Fruit fly (Drosophila melanogaster) whole organism, wandering third instar larva: ENCODE results near the gene CG14440.
A peak's percentile ranks its signal among the peaks of the same experiment; 100 is the strongest.

Experiments used
- Abd-B ChIP-seq: fragments of >200 bp; optimal IDR thresholded peaks from 2 replicates; lab custom pipeline; 2017; ENCODE audit warnings: missing biosample characterization, missing genetic modification characterization
- CG32264 ChIP-seq: fragments of 200-800 bp; sonication (Bioruptor generic); optimal IDR thresholded peaks from 2 replicates; lab custom pipeline; 2016; ENCODE audit warnings: missing biosample characterization, missing genetic modification characterization
- CG9705 ChIP-seq: fragments of 200-800 bp; sonication (Bioruptor generic); optimal IDR thresholded peaks from 2 replicates; lab custom pipeline; 2018; ENCODE audit warnings: missing biosample characterization, mild to moderate bottlenecking, missing genetic modification characterization
- CrebA ChIP-seq: fragments of 200-800 bp; sonication (Bioruptor generic); optimal IDR thresholded peaks from 2 replicates; lab custom pipeline; 2016; ENCODE audit warnings: missing biosample characterization, mild to moderate bottlenecking, missing genetic modification characterization, borderline replicate concordance
- Dfd ChIP-seq: fragments of >200 bp; optimal IDR thresholded peaks from 2 replicates; lab custom pipeline; 2017; ENCODE audit warnings: missing biosample characterization, missing genetic modification characterization
- Dif ChIP-seq: fragments of 200-275, 200-300 bp; sonication (Bioruptor generic); optimal IDR thresholded peaks from 2 replicates; lab custom pipeline; 2018; ENCODE audit warnings: missing biosample characterization, missing genetic modification characterization; ENCODE audit not compliant: partially characterized antibody
- GATAd ChIP-seq: sonication (Bioruptor generic); optimal IDR thresholded peaks from 2 replicates; lab custom pipeline; 2016; ENCODE audit warnings: missing biosample characterization, missing genetic modification characterization
- HLH106 ChIP-seq: fragments of 200-800 bp; optimal IDR thresholded peaks from 3 replicates; lab custom pipeline; 2019; ENCODE audit warnings: missing biosample characterization, mild to moderate bottlenecking, missing genetic modification characterization, moderate library complexity
- Hnf4 ChIP-seq: fragments of 200-800 bp; sonication (Bioruptor generic); optimal IDR thresholded peaks from 2 replicates; lab custom pipeline; 2016; ENCODE audit warnings: missing biosample characterization, mild to moderate bottlenecking, missing genetic modification characterization
- Hr78 ChIP-seq: fragments of >200 bp; optimal IDR thresholded peaks from 2 replicates; lab custom pipeline; 2017; ENCODE audit warnings: missing biosample characterization, missing genetic modification characterization
- Hr83 ChIP-seq: fragments of 200-300 bp; sonication (Bioruptor generic); optimal IDR thresholded peaks from 2 replicates; lab custom pipeline; 2016; ENCODE audit warnings: missing biosample characterization, mild to moderate bottlenecking, missing genetic modification characterization, moderate library complexity; ENCODE audit not compliant: poor library complexity, severe bottlenecking
- Jra ChIP-seq: sonication (Bioruptor generic); optimal IDR thresholded peaks from 2 replicates; lab custom pipeline; 2016; ENCODE audit warnings: missing biosample characterization, missing genetic modification characterization
- Mio ChIP-seq: sonication (Bioruptor generic); optimal IDR thresholded peaks from 2 replicates; lab custom pipeline; 2016; ENCODE audit warnings: missing biosample characterization, missing genetic modification characterization
- Myc ChIP-seq: fragments of >200 bp; optimal IDR thresholded peaks from 2 replicates; lab custom pipeline; 2017
- N ChIP-seq: fragments of >200 bp; optimal IDR thresholded peaks from 2 replicates; lab custom pipeline; 2018; ENCODE audit warnings: missing biosample characterization, missing external identifiers, missing genetic modification characterization
- OdsH ChIP-seq: fragments of 200-800 bp; sonication (Bioruptor generic); optimal IDR thresholded peaks from 2 replicates; lab custom pipeline; 2016; ENCODE audit warnings: missing biosample characterization, mild to moderate bottlenecking, missing genetic modification characterization
- Rel ChIP-seq, 2 experiments: fragments of 200-800 bp; sonication (Bioruptor generic) in 1 of 2; optimal IDR thresholded peaks; 2 replicates in 1 of 2; 3 replicates in 1 of 2; lab custom pipeline; 2016 to 2019; ENCODE audit warnings: mild to moderate bottlenecking in 2 of 2, missing biosample characterization in 2 of 2, missing genetic modification characterization in 2 of 2, moderate library complexity in 1 of 2
- Sp1 ChIP-seq: fragments of 200-800 bp; sonication (Bioruptor generic); optimal IDR thresholded peaks from 3 replicates; lab custom pipeline; 2019; ENCODE audit warnings: missing biosample characterization, mild to moderate bottlenecking, missing genetic modification characterization, moderate library complexity
- Vsx2 ChIP-seq: fragments of 200-300, 225-300 bp; sonication (Bioruptor generic); optimal IDR thresholded peaks from 2 replicates; lab custom pipeline; 2018; ENCODE audit warnings: missing biosample characterization, missing genetic modification characterization; ENCODE audit not compliant: partially characterized antibody
- br ChIP-seq: fragments of 200-800 bp; sonication (Bioruptor generic); optimal IDR thresholded peaks from 2 replicates; lab custom pipeline; 2016; ENCODE audit warnings: missing biosample characterization, missing genetic modification characterization
- brk ChIP-seq: fragments of 200-800 bp; sonication (Bioruptor generic); optimal IDR thresholded peaks from 2 replicates; lab custom pipeline; 2016; ENCODE audit warnings: missing biosample characterization, mild to moderate bottlenecking, missing genetic modification characterization
- dl ChIP-seq, 2 experiments: fragments of 175-275, 200-275 bp in 1 of 2; fragments of 200-275 bp in 1 of 2; sonication (Bioruptor generic); optimal IDR thresholded peaks; lab custom pipeline; 2018; ENCODE audit warnings: mild to moderate bottlenecking in 2 of 2, missing biosample characterization in 2 of 2, missing genetic modification characterization in 2 of 2, moderate library complexity in 2 of 2; ENCODE audit not compliant: partially characterized antibody in 2 of 2, insufficient read depth in 1 of 2
- dmrt93B ChIP-seq: fragments of 200-800 bp; sonication (Bioruptor generic); optimal IDR thresholded peaks from 2 replicates; lab custom pipeline; 2018; ENCODE audit warnings: missing biosample characterization, mild to moderate bottlenecking, missing genetic modification characterization
- dsf ChIP-seq: sonication (Bioruptor generic); optimal IDR thresholded peaks from 2 replicates; lab custom pipeline; 2016; ENCODE audit warnings: missing biosample characterization, missing genetic modification characterization, borderline replicate concordance
- ey ChIP-seq: fragments of 200-800 bp; sonication (Bioruptor generic); optimal IDR thresholded peaks from 2 replicates; lab custom pipeline; 2016; ENCODE audit warnings: missing biosample characterization, missing genetic modification characterization
- foxo ChIP-seq, 2 experiments: fragments of 200-800 bp; sonication (Bioruptor generic); optimal IDR thresholded peaks; 2 replicates in 1 of 2; 3 replicates in 1 of 2; lab custom pipeline; 2016 to 2017; ENCODE audit warnings: missing biosample characterization in 2 of 2, missing genetic modification characterization in 2 of 2
- fru ChIP-seq: fragments of 200-800 bp; sonication (Bioruptor generic); optimal IDR thresholded peaks from 3 replicates; lab custom pipeline; 2016; ENCODE audit warnings: missing biosample characterization, mild to moderate bottlenecking, missing genetic modification characterization
- h ChIP-seq: fragments of 200-800 bp; sonication (Bioruptor generic); optimal IDR thresholded peaks from 3 replicates; lab custom pipeline; 2016; ENCODE audit warnings: missing biosample characterization, mild to moderate bottlenecking, missing genetic modification characterization
- jim ChIP-seq: fragments of 175-275, 200-325 bp; sonication (Bioruptor generic); optimal IDR thresholded peaks from 2 replicates; lab custom pipeline; 2016; ENCODE audit warnings: missing biosample characterization, mild to moderate bottlenecking, missing genetic modification characterization
- lola ChIP-seq: fragments of >200 bp; optimal IDR thresholded peaks from 2 replicates; lab custom pipeline; 2017; ENCODE audit warnings: missing biosample characterization, missing genetic modification characterization
- pan ChIP-seq: fragments of >200 bp; optimal IDR thresholded peaks from 2 replicates; lab custom pipeline; 2017
- psq ChIP-seq: fragments of 200-800 bp; sonication (Bioruptor generic); optimal IDR thresholded peaks from 3 replicates; lab custom pipeline; 2017; ENCODE audit warnings: missing biosample characterization, mild to moderate bottlenecking, missing genetic modification characterization, moderate library complexity
- rgr ChIP-seq: fragments of 200-800 bp; sonication (Bioruptor generic); optimal IDR thresholded peaks from 3 replicates; lab custom pipeline; 2016; ENCODE audit warnings: missing biosample characterization, mild to moderate bottlenecking, missing genetic modification characterization
- sage ChIP-seq: fragments of 200-800 bp; sonication (Bioruptor generic); optimal IDR thresholded peaks from 2 replicates; lab custom pipeline; 2016; ENCODE audit warnings: missing biosample characterization, mild to moderate bottlenecking, missing genetic modification characterization
- sv ChIP-seq: fragments of 200-800 bp; sonication (Bioruptor generic); optimal IDR thresholded peaks from 3 replicates; lab custom pipeline; 2016; ENCODE audit warnings: missing biosample characterization, missing genetic modification characterization
- tai ChIP-seq: sonication (Bioruptor generic); optimal IDR thresholded peaks from 2 replicates; lab custom pipeline; 2016; ENCODE audit warnings: missing biosample characterization, missing genetic modification characterization
- usp ChIP-seq: fragments of >200 bp; optimal IDR thresholded peaks from 2 replicates; lab custom pipeline; 2017; ENCODE audit warnings: missing biosample characterization, missing genetic modification characterization
- woc ChIP-seq: sonication (Bioruptor generic); optimal IDR thresholded peaks from 2 replicates; lab custom pipeline; 2016; ENCODE audit warnings: missing biosample characterization, mild to moderate bottlenecking, missing genetic modification characterization

CG14440 gene

DNA sequence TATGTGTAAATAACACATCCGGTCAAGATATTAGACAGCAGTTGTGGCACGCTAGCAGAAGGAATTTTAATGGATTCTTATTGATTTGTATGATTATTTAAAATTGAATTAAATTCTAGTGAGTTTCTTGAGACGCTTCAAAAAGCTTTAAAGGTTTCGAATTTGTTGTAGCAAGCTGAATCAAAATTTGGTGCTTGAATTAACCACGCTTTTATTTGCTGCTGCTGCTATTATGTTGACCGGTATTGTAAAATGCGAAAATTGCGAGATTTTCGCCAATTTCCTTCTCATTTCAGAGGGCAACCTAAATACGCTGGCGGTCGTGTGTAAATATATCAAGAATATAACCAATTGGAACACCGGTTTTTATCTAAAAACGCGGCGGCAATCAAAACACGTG, 44.8 kb upstream of the CG14440 start:
- TF ChIP-seq tai (no peak), HLH106 (tag; lab: Kevin White, UChicago) (no peak), ey (GFP tag; lab: Kevin White, UChicago) (peak; percentile 17), foxo (GFP tag; optimal IDR thresholded peaks at IDR 0.05; lab: Kevin White, UChicago) (peak in 1 of 2 experiments; percentile 3)

DNA sequence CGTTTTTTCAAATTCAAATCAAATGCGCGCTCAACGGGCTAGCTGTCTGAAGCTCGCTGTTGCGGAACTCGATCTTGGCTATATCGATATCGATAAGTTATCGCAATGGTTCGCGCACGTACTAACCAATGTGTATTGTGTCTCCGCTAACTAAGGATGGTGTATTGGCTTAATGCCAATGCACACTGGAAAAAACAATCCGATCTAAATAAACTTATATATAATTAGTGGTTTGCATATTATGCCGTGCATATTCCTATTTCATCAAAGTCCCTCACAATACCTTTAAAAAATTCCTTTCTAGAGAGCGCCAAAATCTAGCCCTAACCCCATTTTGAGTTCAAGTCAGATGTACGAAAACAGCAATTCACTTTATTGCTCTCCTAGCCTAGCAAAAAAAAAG, 42.8 kb upstream of the CG14440 start:
- TF ChIP-seq tai (no peak), dmrt93B (no peak), br (peak; percentile 4), psq (GFP tag; lab: Kevin White, UChicago) (no peak), sage (GFP tag; lab: Kevin White, UChicago) (no peak), Myc (lab: Kevin White, UChicago) (peak; percentile 16), N (no peak), sv (peak; percentile 39), ey (GFP tag; lab: Kevin White, UChicago) (no peak), foxo (GFP tag; optimal IDR thresholded peaks at IDR 0.05; lab: Kevin White, UChicago) (peak in 1 of 2 experiments; percentile 50), usp (GFP tag; lab: Kevin White, UChicago) (no peak), brk (GFP tag; lab: Kevin White, UChicago) (peak; percentile 64), Vsx2 (no peak), Mio (GFP tag; lab: Kevin White, UChicago) (no peak), CG32264 (GFP tag; lab: Kevin White, UChicago) (no peak), CG9705 (GFP tag; lab: Kevin White, UChicago) (no peak), lola (GFP tag; lab: Kevin White, UChicago) (no peak), Hnf4 (GFP tag; lab: Kevin White, UChicago) (peak; percentile 53), Dif (GFP tag; lab: Kevin White, UChicago) (no peak), Dfd (GFP tag; lab: Kevin White, UChicago) (no peak), woc (GFP tag; lab: Kevin White, UChicago) (no peak), HLH106 (tag; lab: Kevin White, UChicago) (peak; percentile 22), jim (no peak), rgr (GFP tag; lab: Kevin White, UChicago) (peak; percentile 29), GATAd (GFP tag; lab: Kevin White, UChicago) (no peak), OdsH (GFP tag; lab: Kevin White, UChicago) (no peak), Jra (GFP tag; lab: Kevin White, UChicago) (no peak), Rel (GFP tag; optimal IDR thresholded peaks at IDR 0.05; lab: Kevin White, UChicago) (no peak), Rel (tag; optimal IDR thresholded peaks at IDR 0.05; lab: Kevin White, UChicago) (no peak), Abd-B (GFP tag; lab: Kevin White, UChicago) (no peak), Hr83 (GFP tag; lab: Kevin White, UChicago) (no peak), dl (GFP tag; optimal IDR thresholded peaks at IDR 0.05; lab: Kevin White, UChicago; ENCODE audit: insufficient read depth in 1 of 2, partially characterized antibody in 2 of 2) (no peak), h (GFP tag; lab: Kevin White, UChicago) (peak; percentile 48), pan (lab: Kevin White, UChicago) (no peak), CrebA (GFP tag; lab: Kevin White, UChicago) (no peak), Sp1 (GFP tag; lab: Kevin White, UChicago) (no peak), dsf (no peak), fru (peak; percentile 41), Hr78 (GFP tag; lab: Kevin White, UChicago) (no peak)
